Fruit fly (Drosophila melanogaster) whole organism, wandering third instar larva: Measurements from ENCODE around the gene tex.

ENCODE experiments used
- Mio ChIP-seq: sonication (Bioruptor generic); optimal IDR thresholded peaks from 2 replicates; lab custom pipeline; 2016; ENCODE audit warnings: missing biosample characterization, missing genetic modification characterization
- Myc ChIP-seq: fragments of >200 bp; optimal IDR thresholded peaks from 2 replicates; lab custom pipeline; 2017
- br ChIP-seq: fragments of 200-800 bp; sonication (Bioruptor generic); optimal IDR thresholded peaks from 2 replicates; lab custom pipeline; 2016; ENCODE audit warnings: missing biosample characterization, missing genetic modification characterization
- pan ChIP-seq: fragments of >200 bp; optimal IDR thresholded peaks from 2 replicates; lab custom pipeline; 2017
- sage ChIP-seq: fragments of 200-800 bp; sonication (Bioruptor generic); optimal IDR thresholded peaks from 2 replicates; lab custom pipeline; 2016; ENCODE audit warnings: missing biosample characterization, mild to moderate bottlenecking, missing genetic modification characterization
- sv ChIP-seq: fragments of 200-800 bp; sonication (Bioruptor generic); optimal IDR thresholded peaks from 3 replicates; lab custom pipeline; 2016; ENCODE audit warnings: missing biosample characterization, missing genetic modification characterization

DNA sequence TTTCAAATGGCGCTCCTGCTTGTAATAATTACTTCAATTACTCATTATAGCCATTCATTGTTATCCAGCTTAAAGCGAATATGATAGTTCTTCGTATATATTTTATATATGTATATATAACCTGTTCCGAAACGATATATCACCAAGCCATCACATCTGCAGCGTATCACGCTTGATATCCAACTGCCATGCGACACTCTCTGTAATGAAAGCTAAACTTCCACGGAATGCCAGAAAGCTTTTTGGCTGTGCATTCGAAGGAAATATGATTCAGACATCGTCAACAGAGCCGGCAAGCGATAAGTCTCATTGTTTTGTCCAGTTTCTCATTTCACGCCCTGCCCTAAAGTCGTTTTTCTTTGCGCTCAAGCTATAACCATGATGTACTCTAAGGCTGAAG lies 49.6 kb upstream of the tex start:
- TF ChIP-seq sv (GFP tag; lab: Kevin White, UChicago): no peak
- peak; percentile 33 for TF ChIP-seq sage (GFP tag; lab: Kevin White, UChicago)
- TF ChIP-seq br (GFP tag; lab: Kevin White, UChicago): no peak
- TF ChIP-seq Mio: no peak
- no peak for TF ChIP-seq pan (lab: Kevin White, UChicago)
- no peak for TF ChIP-seq Myc (lab: Kevin White, UChicago)
